Worm (Caenorhabditis elegans) whole organism, L4/young adult: ENCODE data around the gene F38E1.6.

ENCODE experiments used
- W03F9.2 ChIP-seq: fragments of 150-350 bp; optimal IDR thresholded peaks from 2 replicates; lab custom pipeline; 2014; ENCODE audit warnings: missing biosample characterization, missing genetic modification characterization
- dao-5 ChIP-seq: sonication (generic microtip); optimal IDR thresholded peaks from 2 replicates; lab custom pipeline; 2016; ENCODE audit warnings: missing genotype, missing genetic modification characterization, moderate library complexity, missing compliant biosample characterization
- him-1 ChIP-seq: sonication (generic microtip); optimal IDR thresholded peaks from 2 replicates; lab custom pipeline; 2016; ENCODE audit warnings: missing genotype, missing genetic modification reagents, missing genetic modification characterization, missing compliant biosample characterization

DNA sequence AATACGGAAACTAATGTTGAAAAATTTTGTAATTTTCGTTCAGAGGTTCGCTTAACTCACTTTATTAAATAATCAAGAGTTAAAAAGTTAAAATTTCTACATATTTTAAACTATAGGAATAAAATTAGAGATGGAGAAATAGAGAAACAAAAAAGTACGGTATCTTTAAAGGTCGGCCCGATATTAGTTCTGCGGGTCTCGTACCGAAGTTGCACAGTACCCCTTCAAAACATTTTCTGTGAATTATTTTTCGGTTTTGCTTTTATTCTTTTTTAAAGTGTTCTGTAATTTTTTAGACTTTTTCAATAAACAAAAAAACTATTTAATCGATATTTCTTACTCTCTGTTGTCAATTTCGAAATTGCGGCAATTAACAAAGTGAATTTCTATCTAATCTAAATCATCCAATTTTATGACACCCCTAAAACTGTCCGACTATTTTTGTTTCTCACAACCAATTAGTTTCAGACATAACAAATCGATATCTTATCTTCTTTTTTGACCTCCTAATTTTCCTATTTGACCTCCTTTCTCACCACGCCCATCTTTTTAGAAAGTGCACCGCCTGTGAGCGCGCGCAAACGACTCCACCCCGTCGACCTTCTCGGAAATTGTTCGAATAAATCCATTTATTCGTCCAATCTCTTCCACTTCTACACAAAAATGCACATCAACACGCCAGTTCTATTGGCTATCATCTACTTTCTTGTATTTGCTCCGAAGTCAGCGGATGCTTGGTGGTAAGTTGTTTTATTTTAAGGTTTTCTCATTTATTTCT is 4.3 kb upstream of the F38E1.6 start, which contains the start of gene mom-2:
- TF ChIP-seq him-1 (tag; lab: Kevin White, UChicago) (no peak), dao-5 (tag; lab: Kevin White, UChicago) (no peak), W03F9.2 (tag; lab: Kevin White, UChicago) (no peak)
